Worm (Caenorhabditis elegans): Measurements from ENCODE around the gene nas-10.

- TF ChIP-seq him-1 (tag; optimal IDR thresholded peaks at IDR 0.05): no peak
- TF ChIP-seq W03F9.2 (tag; optimal IDR thresholded peaks at IDR 0.05): no peak
Measured at ce11 chrX:11012337-11012736, 49.0 kb upstream of the nas-10 start, which contains the start of gene F58A3.3.

Measured in whole organism, L4/young adult.